Worm (Caenorhabditis elegans) whole organism, L4 larva: Measurements from ENCODE around the gene sssh-1.

Experiments used
- aha-1 ChIP-seq: fragments of 150-350 bp; peaks from one replicate; lab custom pipeline; 2014; ENCODE audit warnings: missing biosample characterization, missing genetic modification characterization
- ama-1 ChIP-seq: fragments of 150-350 bp; optimal IDR thresholded peaks from 2 replicates; lab custom pipeline; 2014; ENCODE audit warnings: inconsistent platforms, mixed read lengths
- fkh-10 ChIP-seq: fragments of 150-350 bp; optimal IDR thresholded peaks from 2 replicates; lab custom pipeline; 2014; ENCODE audit warnings: missing biosample characterization, missing genetic modification reagents, missing genetic modification characterization
- lin-13 ChIP-seq: fragments of 150-350 bp; optimal IDR thresholded peaks from 2 replicates; lab custom pipeline; 2014; ENCODE audit warnings: missing biosample characterization, missing genetic modification reagents, missing genetic modification characterization
- lin-15B ChIP-seq: fragments of 150-350 bp; sonication (generic microtip); optimal IDR thresholded peaks from 3 replicates; lab custom pipeline; 2014; ENCODE audit warnings: missing biosample characterization, missing genetic modification characterization
- unc-39 ChIP-seq: sonication (generic microtip); optimal IDR thresholded peaks from 2 replicates; lab custom pipeline; 2017; ENCODE audit warnings: missing biosample characterization, missing genetic modification characterization
- unc-62 ChIP-seq, 3 experiments: fragments of 150-350 bp in 1 of 3; sonication (generic microtip); optimal IDR thresholded peaks in 2 of 3; peaks in 1 of 3; 1 replicate in 1 of 3; 2 replicates in 2 of 3; lab custom pipeline; 2014 to 2017; ENCODE audit warnings: missing biosample characterization in 3 of 3, missing genetic modification characterization in 3 of 3, missing genetic modification reagents in 3 of 3, missing genotype in 1 of 3
- zag-1 ChIP-seq: fragments of 150-350 bp; optimal IDR thresholded peaks from 2 replicates; lab custom pipeline; 2014; ENCODE audit warnings: missing biosample characterization, missing genetic modification characterization
- ztf-11 ChIP-seq: fragments of 150-350 bp; optimal IDR thresholded peaks from 2 replicates; lab custom pipeline; 2014; ENCODE audit warnings: missing biosample characterization, missing genetic modification characterization

DNA sequence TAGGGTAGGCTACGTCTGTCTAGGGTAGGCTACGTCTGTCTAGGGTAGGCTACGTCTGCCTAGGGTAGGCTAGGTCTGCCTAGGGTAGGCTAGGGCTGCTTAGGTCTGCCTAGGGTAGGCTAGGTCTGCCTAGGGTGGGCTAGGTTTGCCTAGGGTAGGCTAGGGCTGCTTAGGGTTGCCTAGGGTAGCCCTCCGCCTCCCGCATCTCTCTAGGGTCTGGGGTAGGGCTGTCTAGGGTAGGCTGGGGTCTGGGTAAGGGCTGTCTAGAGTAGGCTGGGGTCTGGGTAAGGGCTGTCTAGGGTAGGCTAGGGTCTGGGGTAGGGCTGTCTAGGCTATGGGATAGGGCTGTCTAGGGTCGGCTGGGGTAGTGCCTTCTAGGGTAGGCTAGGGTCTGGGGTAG lies 1.9 kb downstream of the sssh-1 start:
- TF ChIP-seq unc-39 (no peak), lin-13 (GFP tag; lab: Kevin White, UChicago) (no peak), aha-1 (tag; lab: Kevin White, UChicago) (no peak), lin-15B (tag; lab: Kevin White, UChicago) (no peak), zag-1 (tag; lab: Kevin White, UChicago) (no peak), ama-1 (lab: Kevin White, UChicago) (no peak), ztf-11 (tag; lab: Kevin White, UChicago) (no peak), unc-62 (GFP tag; optimal IDR thresholded peaks at IDR 0.05 in 1 of 2; lab: Kevin White, UChicago) (no peak), unc-62 (tag; optimal IDR thresholded peaks at IDR 0.05; lab: Kevin White, UChicago) (no peak), fkh-10 (GFP tag; lab: Kevin White, UChicago) (no peak)
